Fruit fly (Drosophila melanogaster): Measurements from ENCODE around the gene Ugt316A1.

Gene Ugt316A1

DNA sequence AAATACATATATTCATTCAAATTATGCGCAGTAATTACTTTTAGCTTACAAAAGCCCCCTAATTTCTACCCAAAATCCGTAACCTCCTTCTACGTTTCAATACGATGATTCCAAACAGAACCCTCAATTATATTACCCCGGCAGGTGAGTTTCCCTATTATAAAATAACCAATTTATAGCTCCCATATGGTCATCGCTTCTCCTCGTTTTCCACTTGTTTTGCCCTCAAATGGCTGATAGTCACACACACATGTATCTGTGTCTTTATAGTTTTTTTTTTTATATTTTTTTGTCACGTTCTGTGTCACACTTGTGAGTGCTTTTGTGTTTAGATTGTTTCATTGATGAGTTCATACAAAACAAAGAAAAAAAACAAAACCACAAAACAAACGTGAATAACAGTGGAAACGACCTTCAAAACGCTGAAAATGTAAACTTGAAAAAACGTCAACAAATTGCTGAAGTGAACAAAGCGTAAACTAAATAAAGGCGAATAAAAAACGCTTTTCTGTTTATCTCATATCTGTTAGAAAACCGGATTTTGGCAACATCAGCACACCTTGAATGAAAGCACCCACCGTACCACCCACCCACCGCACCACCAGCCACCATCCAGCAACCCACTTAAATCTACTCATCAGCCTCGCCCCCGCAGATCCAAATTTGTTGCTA is 8.7 kb upstream of the Ugt316A1 start:
- TF ChIP-seq psq (optimal IDR thresholded peaks at IDR 0.05) (no peak), pan (optimal IDR thresholded peaks at IDR 0.05) (no peak), Dll (optimal IDR thresholded peaks at IDR 0.05) (no peak), EcR (GFP tag; optimal IDR thresholded peaks at IDR 0.05) (no peak), CG8478 (optimal IDR thresholded peaks at IDR 0.05) (no peak), usp (GFP tag; optimal IDR thresholded peaks at IDR 0.05) (no peak)

DNA sequence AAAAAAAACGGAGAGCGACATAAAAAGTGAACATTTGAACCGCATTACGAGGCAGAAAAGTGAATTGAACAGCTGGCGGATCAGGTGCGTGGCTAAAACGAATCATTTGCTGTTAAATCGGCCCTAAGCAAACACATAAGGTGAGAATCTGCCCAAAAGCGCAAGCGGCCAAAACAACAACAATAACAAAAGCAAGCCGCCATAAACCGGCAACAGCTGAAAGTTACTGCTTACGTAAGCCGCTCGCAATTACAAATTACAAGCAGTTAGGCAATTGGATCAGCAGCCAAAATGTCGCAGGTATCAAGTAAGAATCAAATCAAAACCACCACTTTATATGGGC is 765 bp upstream of the Ugt316A1 start:
- TF ChIP-seq EcR (GFP tag; optimal IDR thresholded peaks at IDR 0.05) (no peak), Dll (optimal IDR thresholded peaks at IDR 0.05) (no peak), psq (optimal IDR thresholded peaks at IDR 0.05) (no peak), pan (optimal IDR thresholded peaks at IDR 0.05) (no peak), CG8478 (optimal IDR thresholded peaks at IDR 0.05) (no peak), usp (GFP tag; optimal IDR thresholded peaks at IDR 0.05) (no peak)

DNA sequence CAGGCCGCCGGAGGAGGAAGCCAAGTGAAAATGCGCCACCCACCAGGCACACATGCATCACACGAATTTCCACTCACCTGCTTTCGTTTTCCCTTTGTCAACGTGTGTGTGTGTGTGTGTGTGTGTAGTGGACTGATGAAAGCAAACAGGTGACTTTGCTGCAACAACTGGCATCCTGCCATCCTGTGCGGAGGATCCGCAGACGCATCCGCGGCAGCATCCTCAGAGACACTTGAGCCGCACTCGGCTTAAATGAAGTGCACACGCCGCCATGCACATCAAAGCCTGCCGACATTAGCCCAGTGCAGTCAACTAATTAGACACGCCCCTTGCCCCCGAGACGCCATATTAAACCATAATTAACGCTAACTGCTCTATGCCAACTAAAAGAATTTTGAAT is 3.8 kb downstream of the Ugt316A1 start:
- TF ChIP-seq Dll (optimal IDR thresholded peaks at IDR 0.05) (no peak), pan (optimal IDR thresholded peaks at IDR 0.05) (no peak), psq (optimal IDR thresholded peaks at IDR 0.05) (no peak), CG8478 (optimal IDR thresholded peaks at IDR 0.05) (no peak), usp (GFP tag; optimal IDR thresholded peaks at IDR 0.05) (no peak), EcR (GFP tag; optimal IDR thresholded peaks at IDR 0.05) (no peak)

DNA sequence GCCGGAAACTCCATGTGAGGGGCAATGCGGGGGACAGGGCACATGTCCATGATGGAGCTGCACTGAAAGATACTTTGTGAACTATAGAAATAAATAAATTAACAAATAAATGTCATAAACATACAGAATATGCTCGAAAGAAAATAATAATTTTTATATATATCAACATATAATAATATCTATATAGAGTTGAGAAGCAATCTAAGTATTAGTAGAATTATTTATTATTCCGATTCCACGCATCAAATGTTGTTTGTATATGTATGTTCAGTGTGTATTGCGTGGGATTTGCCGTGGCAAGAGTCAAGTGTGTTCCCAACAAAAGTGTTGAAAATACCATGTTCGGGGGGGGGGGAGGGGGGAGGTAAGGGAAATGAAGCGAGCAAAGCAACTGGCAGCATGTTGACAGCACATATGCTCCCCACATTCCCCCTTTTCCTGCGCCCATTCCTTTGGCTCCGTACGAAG is 5.7 kb downstream of the Ugt316A1 start:
- TF ChIP-seq pan (optimal IDR thresholded peaks at IDR 0.05) (no peak), psq (optimal IDR thresholded peaks at IDR 0.05) (no peak), Dll (optimal IDR thresholded peaks at IDR 0.05) (no peak), EcR (GFP tag; optimal IDR thresholded peaks at IDR 0.05) (no peak), CG8478 (optimal IDR thresholded peaks at IDR 0.05) (no peak), usp (GFP tag; optimal IDR thresholded peaks at IDR 0.05) (no peak)

DNA sequence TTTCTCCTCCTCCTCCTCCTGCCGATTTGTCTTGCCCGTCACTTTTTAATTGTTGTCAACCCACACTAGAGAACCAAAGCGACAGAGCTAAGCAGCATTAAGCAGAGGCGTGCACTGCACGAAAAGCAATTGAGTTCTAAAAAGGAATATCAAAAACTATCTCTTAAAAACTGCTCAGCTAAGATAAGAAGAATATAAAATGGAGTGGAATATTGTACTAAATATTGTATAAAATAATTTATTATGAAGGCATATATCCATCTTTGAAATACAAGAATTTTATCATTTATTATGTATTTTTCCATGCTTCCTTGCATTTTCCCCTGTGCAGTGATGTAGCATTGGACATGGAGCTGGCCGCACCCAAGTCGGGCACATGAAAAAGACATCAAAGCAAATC is 7.6 kb downstream of the Ugt316A1 start:
- TF ChIP-seq psq (optimal IDR thresholded peaks at IDR 0.05), result no peak
- no peak for TF ChIP-seq EcR (GFP tag; optimal IDR thresholded peaks at IDR 0.05)
- TF ChIP-seq pan (optimal IDR thresholded peaks at IDR 0.05), result no peak
- TF ChIP-seq usp (GFP tag; optimal IDR thresholded peaks at IDR 0.05), result no peak
- TF ChIP-seq CG8478 (optimal IDR thresholded peaks at IDR 0.05), result no peak
- no peak for TF ChIP-seq Dll (optimal IDR thresholded peaks at IDR 0.05)

DNA sequence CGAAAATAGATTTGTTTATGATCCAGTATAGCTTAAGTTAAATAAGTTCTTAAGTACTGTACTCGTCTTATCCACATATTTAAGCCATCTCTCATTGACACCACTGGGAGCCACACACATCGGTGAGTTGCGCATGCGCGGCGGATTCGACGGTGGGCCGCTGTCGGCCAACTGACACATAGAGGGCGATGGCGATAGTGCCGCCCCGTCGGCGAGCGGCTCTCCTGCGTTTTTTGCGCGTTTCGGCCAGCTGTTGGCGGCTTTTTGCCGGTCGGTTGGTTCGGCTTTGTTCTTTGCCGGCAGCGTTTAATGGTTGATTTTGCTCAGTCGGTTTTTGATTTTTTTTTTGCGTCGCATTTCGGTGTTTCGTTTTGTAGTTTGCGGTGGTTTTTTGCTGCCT is 8.3 kb downstream of the Ugt316A1 start:
- TF ChIP-seq usp (GFP tag; optimal IDR thresholded peaks at IDR 0.05) (no peak), CG8478 (optimal IDR thresholded peaks at IDR 0.05) (no peak), pan (optimal IDR thresholded peaks at IDR 0.05) (no peak), Dll (optimal IDR thresholded peaks at IDR 0.05) (no peak), EcR (GFP tag; optimal IDR thresholded peaks at IDR 0.05) (no peak), psq (optimal IDR thresholded peaks at IDR 0.05) (no peak)

DNA sequence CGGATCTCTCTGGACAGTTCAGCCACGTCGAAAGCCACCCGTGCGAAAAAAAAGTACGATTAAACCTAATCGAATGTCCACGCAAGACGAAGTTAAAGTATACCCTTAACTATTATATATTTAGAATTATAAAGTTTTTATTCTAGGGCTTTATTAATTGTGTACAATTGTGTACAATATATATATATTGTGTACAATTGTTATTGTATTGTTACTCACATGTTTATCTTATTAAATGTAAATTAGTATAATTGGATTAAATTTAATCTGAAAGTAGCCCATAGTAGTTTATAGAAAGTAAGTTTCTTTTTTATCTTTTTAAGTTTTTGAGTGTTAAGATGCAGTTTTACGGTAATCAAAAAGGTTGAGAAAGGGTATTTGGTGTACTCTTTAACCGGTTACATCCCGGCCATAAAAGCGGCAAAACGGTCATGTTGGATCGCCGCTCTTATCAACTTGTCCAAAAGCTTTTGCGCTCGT is 9.2 kb downstream of the Ugt316A1 start, which contains the start of gene CG43407:
Gene CG43407, minus strand, starts transcription at position 51 of the 480 bp plus-strand sequence.
- TF ChIP-seq CG8478 (optimal IDR thresholded peaks at IDR 0.05) (no peak), usp (GFP tag; optimal IDR thresholded peaks at IDR 0.05) (no peak), Dll (optimal IDR thresholded peaks at IDR 0.05) (no peak), EcR (GFP tag; optimal IDR thresholded peaks at IDR 0.05) (no peak), pan (optimal IDR thresholded peaks at IDR 0.05) (no peak), psq (optimal IDR thresholded peaks at IDR 0.05) (no peak)

DNA sequence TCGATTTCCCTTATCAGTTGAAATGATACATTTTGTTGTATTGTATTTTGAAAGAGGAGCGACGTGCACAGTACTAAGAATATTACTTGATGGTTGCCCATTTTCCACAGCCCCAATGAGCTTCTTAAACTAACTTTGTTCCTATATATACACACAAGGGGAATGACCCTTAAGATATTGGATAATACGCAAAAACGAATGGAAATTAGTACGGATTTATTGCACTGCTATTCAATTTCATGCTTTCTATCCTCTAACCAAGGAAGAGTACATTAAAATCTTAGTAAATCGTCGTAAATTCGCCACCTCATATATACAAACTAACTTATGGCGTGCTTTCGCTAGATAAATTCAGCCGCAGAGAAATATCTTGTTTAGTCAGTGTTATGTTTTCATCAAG is 10.7 kb downstream of the Ugt316A1 start, which contains the start of gene Acp76A:
Gene Acp76A, minus strand, starts transcription at position 101 of the 400 bp plus-strand sequence.
- TF ChIP-seq Dll (optimal IDR thresholded peaks at IDR 0.05) (no peak), EcR (GFP tag; optimal IDR thresholded peaks at IDR 0.05) (no peak), CG8478 (optimal IDR thresholded peaks at IDR 0.05) (no peak), pan (optimal IDR thresholded peaks at IDR 0.05) (no peak), usp (GFP tag; optimal IDR thresholded peaks at IDR 0.05) (no peak), psq (optimal IDR thresholded peaks at IDR 0.05) (no peak)

DNA sequence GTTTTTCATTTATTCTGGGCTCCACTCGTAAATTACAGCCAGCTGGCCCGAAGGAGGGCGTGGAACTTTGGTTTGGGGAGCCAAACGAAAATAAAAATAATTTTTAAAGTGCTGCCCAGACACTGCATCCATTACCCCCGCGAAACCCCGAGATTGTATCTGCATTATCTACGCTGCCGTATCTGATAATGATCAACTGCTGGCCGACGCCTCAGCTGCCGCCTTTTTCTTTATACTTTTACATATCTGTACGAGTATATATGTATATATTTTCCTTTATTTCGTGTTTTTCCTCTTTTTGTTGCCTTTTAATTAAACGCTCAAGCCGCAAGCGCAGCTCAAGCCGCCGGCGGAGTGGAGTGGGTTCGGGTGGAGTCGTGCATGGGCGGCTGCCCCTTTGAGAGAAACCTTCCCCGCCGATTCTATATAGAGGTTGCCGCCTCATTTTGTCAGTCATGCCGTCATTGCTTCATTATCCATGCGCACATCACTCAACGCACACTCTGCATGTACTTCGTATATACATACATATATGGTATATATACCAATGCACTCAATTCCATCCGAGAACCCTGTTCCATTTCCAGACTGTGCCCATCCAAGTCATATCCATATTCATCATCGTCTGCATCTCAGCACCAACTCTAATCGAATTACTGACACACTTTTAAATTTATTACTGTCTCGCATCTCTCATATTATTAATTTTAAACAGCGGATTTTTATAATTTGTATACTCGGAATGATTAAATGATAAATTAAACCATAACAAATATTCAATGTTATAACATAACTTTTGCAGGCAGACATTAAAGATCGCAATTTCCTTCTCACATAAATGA is 12.7 kb downstream of the Ugt316A1 start:
- TF ChIP-seq psq (optimal IDR thresholded peaks at IDR 0.05) (no peak), Dll (optimal IDR thresholded peaks at IDR 0.05) (no peak)

DNA sequence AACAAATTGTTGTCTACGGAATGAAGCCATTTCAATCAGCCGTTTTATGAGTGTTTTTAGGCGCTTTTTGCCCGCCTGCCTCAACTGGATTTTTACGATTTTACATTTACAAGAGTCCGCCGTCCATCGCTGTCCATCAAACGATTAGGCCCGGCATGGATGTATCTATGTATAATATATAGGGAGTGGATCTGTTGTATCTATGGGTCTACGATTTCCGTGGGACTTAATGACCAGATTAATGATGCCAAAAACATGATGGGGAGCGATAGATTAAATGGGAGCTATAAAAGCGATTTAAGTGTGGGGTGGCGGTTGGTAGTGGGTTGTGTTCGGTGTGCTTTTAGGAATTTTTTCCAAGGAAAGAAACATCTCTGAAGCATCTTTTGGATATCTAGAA is 13.9 kb downstream of the Ugt316A1 start:
- TF ChIP-seq usp (GFP tag; optimal IDR thresholded peaks at IDR 0.05) (no peak), EcR (GFP tag; optimal IDR thresholded peaks at IDR 0.05) (no peak), pan (optimal IDR thresholded peaks at IDR 0.05) (no peak), CG8478 (optimal IDR thresholded peaks at IDR 0.05) (no peak)

DNA sequence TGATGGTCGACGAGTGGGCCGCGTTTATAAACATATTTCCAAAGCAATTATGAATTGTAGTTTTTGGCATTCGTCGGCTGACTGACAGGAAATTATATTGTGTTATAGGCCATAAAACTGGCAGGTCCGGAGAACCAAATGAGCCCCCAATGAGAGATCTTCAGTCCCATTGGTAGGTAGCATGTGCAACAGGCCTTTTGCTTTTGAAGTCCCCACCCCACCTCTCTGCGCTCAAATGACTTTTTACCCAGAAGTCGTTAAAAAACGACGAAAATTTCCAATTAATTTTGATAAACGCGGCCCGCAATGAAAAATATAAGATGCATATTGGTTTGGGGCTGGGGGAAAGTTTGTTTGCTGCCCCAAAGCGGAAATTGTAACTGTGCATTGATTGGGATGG is 14.4 kb downstream of the Ugt316A1 start:
- no peak for TF ChIP-seq CG8478 (optimal IDR thresholded peaks at IDR 0.05)
- TF ChIP-seq EcR (GFP tag; optimal IDR thresholded peaks at IDR 0.05), result no peak
- TF ChIP-seq usp (GFP tag; optimal IDR thresholded peaks at IDR 0.05), result no peak
- no peak for TF ChIP-seq Dll (optimal IDR thresholded peaks at IDR 0.05)
- TF ChIP-seq pan (optimal IDR thresholded peaks at IDR 0.05), result no peak
- TF ChIP-seq psq (optimal IDR thresholded peaks at IDR 0.05), result no peak

DNA sequence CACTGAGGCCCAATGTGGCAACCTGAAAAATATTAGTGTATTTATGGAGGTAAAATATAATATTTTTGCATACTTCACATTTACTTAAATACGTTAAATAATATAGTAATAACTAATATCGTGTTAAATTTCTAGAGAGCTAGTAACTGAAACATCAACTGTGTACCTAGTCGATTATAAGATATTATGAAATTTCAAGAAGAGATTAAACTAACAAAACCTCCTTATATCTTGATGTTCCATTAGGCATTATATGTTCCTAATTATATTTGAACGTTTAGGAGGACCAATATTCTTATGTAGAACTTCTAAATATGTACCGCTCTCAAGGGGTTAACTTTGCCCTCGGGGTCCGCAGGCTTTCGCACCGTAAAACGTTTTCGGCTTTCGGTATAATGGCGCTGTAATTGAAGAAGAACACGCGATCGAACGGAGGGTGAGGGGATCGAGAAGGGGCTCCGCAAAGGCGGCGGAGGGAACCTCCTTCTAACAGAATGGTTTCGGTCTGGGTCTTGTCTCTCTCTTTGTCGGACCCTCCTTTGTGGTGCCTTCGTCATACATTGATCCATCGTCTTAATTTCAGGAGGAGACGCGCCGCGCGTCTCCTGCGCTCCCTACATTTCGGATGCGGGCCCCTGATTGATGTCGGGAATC is 16.1 kb downstream of the Ugt316A1 start:
- TF ChIP-seq CG8478 (optimal IDR thresholded peaks at IDR 0.05), result no peak
- peak; percentile 78 for TF ChIP-seq Dll (optimal IDR thresholded peaks at IDR 0.05)
